Worm (Caenorhabditis elegans) whole organism, L1 larva: ENCODE results near the gene T01D3.1.

Experiments
- C34B4.2 ChIP-seq: sonication (generic microtip); optimal IDR thresholded peaks from 2 replicates; lab custom pipeline; 2017; ENCODE audit warnings: mild to moderate bottlenecking, missing genetic modification characterization, missing compliant biosample characterization
- F16B12.6 ChIP-seq: fragments of 150-350 bp; optimal IDR thresholded peaks from 2 replicates; lab custom pipeline; 2014; ENCODE audit warnings: missing biosample characterization, missing genetic modification characterization
- alr-1 ChIP-seq: fragments of 200-800 bp; sonication (Bioruptor generic); optimal IDR thresholded peaks from 2 replicates; lab custom pipeline; 2018; ENCODE audit warnings: borderline replicate concordance, mild to moderate bottlenecking, missing genetic modification characterization, missing compliant biosample characterization
- blmp-1 ChIP-seq: fragments of 150-350 bp; optimal IDR thresholded peaks from 2 replicates; lab custom pipeline; 2014; ENCODE audit warnings: missing biosample characterization, missing genetic modification characterization
- ceh-88 ChIP-seq: fragments of 200-800 bp; sonication (Bioruptor generic); IDR thresholded peaks from 2 replicates; pipeline ENCODE4 v1.3.6; 2022; ENCODE audit warnings: missing genetic modification characterization, missing compliant biosample characterization
- dpl-1 ChIP-seq, 3 experiments: fragments of 150-350 bp in 2 of 3; sonication (generic microtip) in 1 of 3; optimal IDR thresholded peaks; 2 replicates each; lab custom pipeline; 2014 to 2017; ENCODE audit warnings: missing biosample characterization in 3 of 3, missing genetic modification characterization in 3 of 3, missing genetic modification reagents in 3 of 3
- egl-13 ChIP-seq: sonication (generic microtip); optimal IDR thresholded peaks from 2 replicates; lab custom pipeline; 2016; ENCODE audit warnings: missing genotype, missing genetic modification reagents, missing genetic modification characterization, missing compliant biosample characterization
- elt-2 ChIP-seq: sonication (generic microtip); optimal IDR thresholded peaks from 2 replicates; lab custom pipeline; 2016; ENCODE audit warnings: missing genetic modification characterization, mild to moderate bottlenecking, inconsistent platforms, missing compliant biosample characterization, missing genetic modification reagents
- elt-3 ChIP-seq, 6 experiments: fragments of 150-350 bp in 1 of 6; sonication (generic microtip); optimal IDR thresholded peaks; 2 replicates each; lab custom pipeline; 2017 to 2018; ENCODE audit warnings: missing biosample characterization in 6 of 6, missing genetic modification characterization in 6 of 6, inconsistent platforms in 1 of 6
- fkh-4 ChIP-seq: sonication (generic microtip); optimal IDR thresholded peaks from 2 replicates; lab custom pipeline; 2016; ENCODE audit warnings: missing compliant biosample characterization, missing genetic modification characterization, borderline replicate concordance
- fkh-8 ChIP-seq: sonication (generic microtip); optimal IDR thresholded peaks from 2 replicates; lab custom pipeline; 2016; ENCODE audit warnings: mild to moderate bottlenecking, missing genetic modification characterization, missing compliant biosample characterization
- fos-1 ChIP-seq: fragments of 150-350 bp; optimal IDR thresholded peaks from 2 replicates; lab custom pipeline; 2014; ENCODE audit warnings: missing biosample characterization, missing genetic modification characterization
- grh-1 ChIP-seq: fragments of 200-800 bp; sonication (Bioruptor generic); IDR thresholded peaks from 2 replicates; pipeline ENCODE4 v1.3.6; 2022; ENCODE audit warnings: missing genetic modification reagents, missing genetic modification characterization, missing compliant biosample characterization
- hpl-2 ChIP-seq: fragments of 150-350 bp; optimal IDR thresholded peaks from 2 replicates; lab custom pipeline; 2014; ENCODE audit warnings: missing biosample characterization, missing genetic modification reagents, missing genetic modification characterization
- isw-1 ChIP-seq: fragments of 200-800 bp; sonication (Bioruptor generic); IDR thresholded peaks from 2 replicates; pipeline ENCODE4 v1.3.6; 2022; ENCODE audit warnings: missing genetic modification characterization, missing compliant biosample characterization
- lin-15B ChIP-seq: fragments of 150-350 bp; sonication (generic microtip); optimal IDR thresholded peaks from 3 replicates; lab custom pipeline; 2014; ENCODE audit warnings: missing biosample characterization, missing genetic modification characterization
- lin-35 ChIP-seq, 2 experiments: fragments of 150-350 bp; optimal IDR thresholded peaks; 2 replicates each; lab custom pipeline; 2014; ENCODE audit warnings: missing biosample characterization in 2 of 2, missing genetic modification characterization in 2 of 2, missing genetic modification reagents in 2 of 2
- lin-39 ChIP-seq: fragments of 150-350 bp; optimal IDR thresholded peaks from 2 replicates; lab custom pipeline; 2014; ENCODE audit warnings: missing biosample characterization, missing genetic modification reagents, missing genetic modification characterization
- lir-3 ChIP-seq: sonication (generic microtip); optimal IDR thresholded peaks from 2 replicates; lab custom pipeline; 2016; ENCODE audit warnings: mild to moderate bottlenecking, missing genetic modification characterization, moderate library complexity, missing compliant biosample characterization; ENCODE audit not compliant: poor library complexity
- lsy-2 ChIP-seq, 2 experiments: fragments of 150-350 bp; optimal IDR thresholded peaks; 2 replicates each; lab custom pipeline; 2014; ENCODE audit warnings: missing biosample characterization in 2 of 2, missing genetic modification characterization in 2 of 2
- mab-9 ChIP-seq: fragments of 200-800 bp; sonication (Bioruptor generic); IDR thresholded peaks from 2 replicates; pipeline ENCODE4 v1.3.6; 2022; ENCODE audit warnings: missing genetic modification reagents, missing genetic modification characterization, missing compliant biosample characterization
- nhr-19 ChIP-seq: fragments of 200-800 bp; sonication (Bioruptor generic); conservative IDR thresholded peaks from 2 replicates; pipeline ENCODE4 v1.3.6; 2022; ENCODE audit warnings: missing genetic modification characterization, missing compliant biosample characterization
- nhr-20 ChIP-seq: sonication (generic microtip); optimal IDR thresholded peaks from 2 replicates; lab custom pipeline; 2016; ENCODE audit warnings: mild to moderate bottlenecking, missing genetic modification characterization, missing compliant biosample characterization
- nhr-47 ChIP-seq: sonication (generic microtip); optimal IDR thresholded peaks from 2 replicates; lab custom pipeline; 2016; ENCODE audit warnings: mild to moderate bottlenecking, missing genetic modification characterization, moderate library complexity, missing compliant biosample characterization
- nhr-76 ChIP-seq: sonication (generic microtip); optimal IDR thresholded peaks from 2 replicates; lab custom pipeline; 2017; ENCODE audit warnings: missing biosample characterization, missing genetic modification characterization
- nhr-85 ChIP-seq: sonication (generic microtip); peaks from one replicate; lab custom pipeline; 2016; ENCODE audit warnings: missing genetic modification characterization, inconsistent platforms, missing compliant biosample characterization
- pag-3 ChIP-seq: sonication (generic microtip); optimal IDR thresholded peaks from 2 replicates; lab custom pipeline; 2017; ENCODE audit warnings: missing genetic modification characterization, mild to moderate bottlenecking, missing compliant biosample characterization, antibody characterized with exemption, borderline replicate concordance; ENCODE audit not compliant: insufficient read depth
- pax-3 ChIP-seq: fragments of 200-800 bp; sonication (Bioruptor generic); optimal IDR thresholded peaks from 2 replicates; lab custom pipeline; 2018; ENCODE audit warnings: mild to moderate bottlenecking, missing genetic modification characterization, moderate library complexity, missing compliant biosample characterization
- pqm-1 ChIP-seq: sonication (generic microtip); optimal IDR thresholded peaks from 3 replicates; lab custom pipeline; 2017; ENCODE audit warnings: missing biosample characterization, missing genetic modification characterization
- sup-37 ChIP-seq: fragments of 200-800 bp; sonication (Bioruptor generic); optimal IDR thresholded peaks from 2 replicates; lab custom pipeline; 2018; ENCODE audit warnings: mild to moderate bottlenecking, missing genetic modification characterization, missing compliant biosample characterization
- tbx-2 ChIP-seq: sonication (generic microtip); optimal IDR thresholded peaks from 2 replicates; lab custom pipeline; 2016; ENCODE audit warnings: missing genetic modification characterization, missing compliant biosample characterization
- unc-62 ChIP-seq: fragments of 150-350 bp; optimal IDR thresholded peaks from 2 replicates; lab custom pipeline; 2014; ENCODE audit warnings: missing biosample characterization, missing genetic modification reagents, missing genetic modification characterization
- unc-86 ChIP-seq: sonication (generic microtip); optimal IDR thresholded peaks from 2 replicates; lab custom pipeline; 2016; ENCODE audit warnings: missing genetic modification characterization, missing compliant biosample characterization
- unc-98 ChIP-seq: fragments of 200-800 bp; sonication (Bioruptor generic); IDR thresholded peaks from 2 replicates; pipeline ENCODE4 v1.3.6; 2022; ENCODE audit warnings: missing genetic modification characterization, missing compliant biosample characterization
- vab-15 ChIP-seq: sonication (generic microtip); optimal IDR thresholded peaks from 2 replicates; lab custom pipeline; 2017; ENCODE audit warnings: missing genotype, mild to moderate bottlenecking, missing genetic modification characterization, missing compliant biosample characterization
- ztf-11 ChIP-seq, 2 experiments: sonication (generic microtip); optimal IDR thresholded peaks; 2 replicates each; lab custom pipeline; 2016 to 2017; ENCODE audit warnings: missing genetic modification characterization in 2 of 2, missing biosample characterization in 1 of 2, missing compliant biosample characterization in 1 of 2

The T01D3.1 gene

DNA sequence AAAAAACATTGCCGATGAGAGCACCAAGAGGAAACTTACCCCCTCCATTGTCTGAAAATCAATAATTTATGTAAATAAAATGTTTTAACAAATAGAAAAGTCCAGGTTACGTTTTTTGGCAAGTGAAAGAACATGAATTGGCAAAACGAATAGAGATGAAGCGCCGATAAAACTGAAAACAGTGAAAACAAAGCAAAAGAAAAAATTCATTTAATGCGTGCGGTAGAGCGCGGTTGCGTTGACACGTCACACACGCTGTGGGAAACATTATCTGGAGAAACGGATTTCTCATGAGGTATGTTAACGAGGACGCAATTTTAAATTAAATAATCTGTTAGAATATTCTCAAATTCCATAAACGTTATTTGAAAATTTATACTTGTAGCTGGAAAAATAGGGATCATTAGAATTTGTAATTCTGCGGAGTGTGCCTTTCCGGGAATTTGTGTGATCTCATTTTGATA lies 25.6 kb downstream of the T01D3.1 start, which contains the start of gene zipt-9 (continued):
- TF ChIP-seq lin-39 (tag; lab: Kevin White, UChicago) (peak; percentile 11), lin-15B (peak; percentile 90)

- TF ChIP-seq elt-3 (tag; optimal IDR thresholded peaks at IDR 0.05; lab: Kevin White, UChicago), result no peak
- TF ChIP-seq lin-35 (GFP tag; optimal IDR thresholded peaks at IDR 0.05; lab: Kevin White, UChicago), result peak in 1 of 2 experiments; percentile 24
- TF ChIP-seq unc-62 (GFP tag; lab: Kevin White, UChicago), result no peak
- TF ChIP-seq elt-2 (tag; lab: Kevin White, UChicago), result peak; percentile 79
- no peak for TF ChIP-seq blmp-1
- no peak for TF ChIP-seq nhr-76
- TF ChIP-seq nhr-47 (tag; lab: Kevin White, UChicago), result no peak
- no peak for TF ChIP-seq unc-86 (tag; lab: Kevin White, UChicago)
- TF ChIP-seq fkh-8 (tag; lab: Kevin White, UChicago), result no peak
- TF ChIP-seq unc-98 (GFP tag; lab: Robert Waterston, UW), result no peak
- peak; percentile 29 for TF ChIP-seq pax-3 (tag; lab: Kevin White, UChicago)
- no peak for TF ChIP-seq pag-3
- TF ChIP-seq grh-1 (GFP tag; lab: Robert Waterston, UW), result no peak
- no peak for TF ChIP-seq F16B12.6 (tag; lab: Kevin White, UChicago)
- no peak for TF ChIP-seq ztf-11 (tag; optimal IDR thresholded peaks at IDR 0.05; lab: Kevin White, UChicago)
- no peak for TF ChIP-seq egl-13 (tag; lab: Kevin White, UChicago)
- no peak for TF ChIP-seq isw-1
- TF ChIP-seq fkh-4 (tag; lab: Kevin White, UChicago), result no peak
- no peak for TF ChIP-seq nhr-20 (tag; lab: Kevin White, UChicago)
- TF ChIP-seq C34B4.2, result no peak
- TF ChIP-seq nhr-85 (tag; lab: Kevin White, UChicago), result peak; percentile 10
- TF ChIP-seq nhr-19 (GFP tag; lab: Robert Waterston, UW), result no peak
- TF ChIP-seq alr-1 (tag; lab: Kevin White, UChicago), result no peak
- TF ChIP-seq fos-1 (tag; lab: Kevin White, UChicago), result no peak
- no peak for TF ChIP-seq lir-3 (tag; lab: Kevin White, UChicago)
- no peak for TF ChIP-seq lsy-2 (tag; optimal IDR thresholded peaks at IDR 0.05; lab: Kevin White, UChicago)
- no peak for TF ChIP-seq mab-9 (GFP tag; lab: Robert Waterston, UW)
- no peak for TF ChIP-seq dpl-1 (GFP tag; optimal IDR thresholded peaks at IDR 0.05; lab: Kevin White, UChicago)
- TF ChIP-seq pqm-1 (tag; lab: Kevin White, UChicago), result peak; percentile 32
- no peak for TF ChIP-seq ceh-88 (GFP tag; lab: Robert Waterston, UW)
- TF ChIP-seq hpl-2 (GFP tag; lab: Kevin White, UChicago), result no peak
These were observed 26.8 kb downstream of the T01D3.1 start, which contains the start of gene T01D3.6 for ce11 chrV:13716531-13716930. Gene T01D3.6 (plus strand): TSS chrV:13716824.

ce11 chrV:13724781-13725180 lies 35.1 kb downstream of the T01D3.1 start, which contains the start of gene F35E12.2:
Gene F35E12.2 (minus strand): TSS chrV:13724881.
- TF ChIP-seq egl-13 (tag; lab: Kevin White, UChicago) (no peak), fkh-4 (tag; lab: Kevin White, UChicago) (no peak), dpl-1 (GFP tag; optimal IDR thresholded peaks at IDR 0.05; lab: Kevin White, UChicago) (no peak), sup-37 (GFP tag; lab: Kevin White, UChicago) (no peak), F16B12.6 (tag; lab: Kevin White, UChicago) (no peak), fos-1 (tag; lab: Kevin White, UChicago) (no peak), hpl-2 (GFP tag; lab: Kevin White, UChicago) (no peak), vab-15 (tag; lab: Kevin White, UChicago) (no peak), C34B4.2 (no peak), tbx-2 (tag; lab: Kevin White, UChicago) (no peak)
